ENCODE assay signal across 5 fruit fly cellular contexts in genomic region chrX:6542331-6542730, dm6.
A peak's percentile ranks its signal among the peaks of the same experiment; 100 is the strongest.
TF ChIP-seq lines count a peak whose summit lies in the region.

No protein-coding gene starts in this region.

- TF ChIP-seq CTCF in whole organism, embryonic (GFP tag; optimal IDR thresholded peaks at IDR 0.05; lab: Kevin White, UChicago): no peak

TF ChIP-seq in whole organism, adult, 20 proteins besides CTCF, POLR2A, EP300 and RAD21:
- TF ChIP-seq CG12768 (GFP tag; optimal IDR thresholded peaks at IDR 0.05; lab: Kevin White, UChicago) (no peak), bab1 (GFP tag; optimal IDR thresholded peaks at IDR 0.05; lab: Kevin White, UChicago) (peak; percentile 41)

TF ChIP-seq in whole organism, embryonic, 481 proteins besides CTCF, POLR2A, EP300 and RAD21 (continues in another document):
- TF ChIP-seq tio (GFP tag; optimal IDR thresholded peaks at IDR 0.05; lab: Kevin White, UChicago) (peak; percentile 19), hb (GFP tag; IDR thresholded peaks at IDR 0.05; lab: Robert Waterston, UW; ENCODE audit: partially characterized antibody) (no peak), Sin3A (optimal IDR thresholded peaks at IDR 0.05; lab: Kevin White, UChicago) (no peak), CG12942 (GFP tag; optimal IDR thresholded peaks at IDR 0.05; lab: Kevin White, UChicago) (no peak), croc (GFP tag; conservative IDR thresholded peaks at IDR 0.05; lab: Robert Waterston, UW) (no peak; the same call in 2 of the 3 replicates), aop (GFP tag; IDR thresholded peaks at IDR 0.05; lab: Robert Waterston, UW) (no peak), CG6854 (GFP tag; optimal IDR thresholded peaks at IDR 0.05; lab: Kevin White, UChicago) (no peak), dmrt11E (tag; optimal IDR thresholded peaks at IDR 0.05; lab: Kevin White, UChicago) (no peak), CG7271 (tag; optimal IDR thresholded peaks at IDR 0.05; lab: Kevin White, UChicago) (no peak), CG18476 (GFP tag; optimal IDR thresholded peaks at IDR 0.05; lab: Kevin White, UChicago) (no peak), CG2678 (tag; optimal IDR thresholded peaks at IDR 0.05; lab: Kevin White, UChicago) (peak; percentile 48), CG13296 (GFP tag; optimal IDR thresholded peaks at IDR 0.05; lab: Kevin White, UChicago) (no peak), br (optimal IDR thresholded peaks at IDR 0.05; lab: Kevin White, UChicago) (no peak), Bteb2 (GFP tag; optimal IDR thresholded peaks at IDR 0.05; lab: Kevin White, UChicago) (no peak), knrl (GFP tag; IDR thresholded peaks at IDR 0.05; lab: Robert Waterston, UW; ENCODE audit: partially characterized antibody) (no peak), CG16863 (GFP tag; optimal IDR thresholded peaks at IDR 0.05; lab: Kevin White, UChicago) (no peak), CrebB (tag; optimal IDR thresholded peaks at IDR 0.05; lab: Kevin White, UChicago) (no peak), mirr (GFP tag; optimal IDR thresholded peaks at IDR 0.05; lab: Kevin White, UChicago) (no peak), HLH4C (GFP tag; IDR thresholded peaks at IDR 0.05; lab: Robert Waterston, UW; ENCODE audit: partially characterized antibody) (no peak), sob (GFP tag; IDR thresholded peaks at IDR 0.05; lab: Robert Waterston, UW) (peak; percentile 63; the same call in 1 of the 2 replicates), CG12236 (GFP tag; optimal IDR thresholded peaks at IDR 0.05; lab: Kevin White, UChicago) (no peak), CG33557 (GFP tag; optimal IDR thresholded peaks at IDR 0.05; lab: Kevin White, UChicago) (no peak)

TF ChIP-seq in whole organism, prepupa, 60 proteins besides CTCF, POLR2A, EP300 and RAD21 (continues in another document):
- peak; percentile 82 for TF ChIP-seq CG8119 (GFP tag; IDR thresholded peaks at IDR 0.05; lab: Robert Waterston, UW)
- no peak for TF ChIP-seq fd85E (GFP tag; optimal IDR thresholded peaks at IDR 0.05; lab: Kevin White, UChicago)
- TF ChIP-seq CG1621 (tag; optimal IDR thresholded peaks at IDR 0.05; lab: Kevin White, UChicago): no peak
- TF ChIP-seq ss (GFP tag; optimal IDR thresholded peaks at IDR 0.05; lab: Kevin White, UChicago): peak; percentile 44 to 54
- TF ChIP-seq dsx (GFP tag; optimal IDR thresholded peaks at IDR 0.05; lab: Kevin White, UChicago; ENCODE audit: poor library complexity, severe bottlenecking): peak; percentile 57
- peak; percentile 63 for TF ChIP-seq Met (GFP tag; optimal IDR thresholded peaks at IDR 0.05; lab: Kevin White, UChicago)
- peak; percentile 59 for TF ChIP-seq esn (GFP tag; optimal IDR thresholded peaks at IDR 0.05; lab: Kevin White, UChicago)
- peak in 1 of 2 experiments; percentile 32 for TF ChIP-seq salr (GFP tag; optimal IDR thresholded peaks at IDR 0.05; lab: Kevin White, UChicago)
- peak; percentile 49 for TF ChIP-seq Smox (GFP tag; optimal IDR thresholded peaks at IDR 0.05; lab: Kevin White, UChicago)
- peak; percentile 64 for TF ChIP-seq Hr4 (GFP tag; optimal IDR thresholded peaks at IDR 0.05; lab: Kevin White, UChicago)
- TF ChIP-seq CG6792 (GFP tag; optimal IDR thresholded peaks at IDR 0.05; lab: Kevin White, UChicago): peak; percentile 41
- TF ChIP-seq net (GFP tag; optimal IDR thresholded peaks at IDR 0.05; lab: Kevin White, UChicago): peak; percentile 56
- peak; percentile 38 for TF ChIP-seq CG6808 (GFP tag; optimal IDR thresholded peaks at IDR 0.05; lab: Kevin White, UChicago)
- peak; percentile 27 for TF ChIP-seq spab (GFP tag; optimal IDR thresholded peaks at IDR 0.05; lab: Kevin White, UChicago)
- TF ChIP-seq Ets96B (tag; optimal IDR thresholded peaks at IDR 0.05; lab: Kevin White, UChicago): peak; percentile 43
- TF ChIP-seq CG8319 (GFP tag; optimal IDR thresholded peaks at IDR 0.05; lab: Kevin White, UChicago): no peak
- TF ChIP-seq CG11902 (GFP tag; optimal IDR thresholded peaks at IDR 0.05; lab: Kevin White, UChicago): no peak
- TF ChIP-seq CG6163 (GFP tag; IDR thresholded peaks at IDR 0.05; lab: Robert Waterston, UW): peak; percentile 69
- TF ChIP-seq Lpt (GFP tag; optimal IDR thresholded peaks at IDR 0.05; lab: Kevin White, UChicago): peak; percentile 7
- peak; percentile 83 for TF ChIP-seq svp (GFP tag; lab: Kevin White, UChicago)
- peak; percentile 52 for TF ChIP-seq pdm3 (GFP tag; optimal IDR thresholded peaks at IDR 0.05; lab: Kevin White, UChicago)
- peak; percentile 45 for TF ChIP-seq lz (GFP tag; optimal IDR thresholded peaks at IDR 0.05; lab: Kevin White, UChicago)
- TF ChIP-seq CG34406 (GFP tag; optimal IDR thresholded peaks at IDR 0.05; lab: Kevin White, UChicago): peak; percentile 31

TF ChIP-seq in whole organism, pupa, 21 proteins besides CTCF, POLR2A, EP300 and RAD21:
- no peak for TF ChIP-seq CG13204 (GFP tag; optimal IDR thresholded peaks at IDR 0.05; lab: Kevin White, UChicago)
- TF ChIP-seq CG9948 (tag; optimal IDR thresholded peaks at IDR 0.05; lab: Kevin White, UChicago): peak; percentile 51
- TF ChIP-seq CG8159 (tag; optimal IDR thresholded peaks at IDR 0.05; lab: Kevin White, UChicago): peak; percentile 54
- no peak for TF ChIP-seq EcR (GFP tag; optimal IDR thresholded peaks at IDR 0.05; lab: Kevin White, UChicago)
- TF ChIP-seq CG15710 (tag; optimal IDR thresholded peaks at IDR 0.05; lab: Kevin White, UChicago): peak; percentile 56
- peak; percentile 58 for TF ChIP-seq CG12605 (GFP tag; IDR thresholded peaks at IDR 0.05; lab: Robert Waterston, UW)
- TF ChIP-seq CG14655 (GFP tag; optimal IDR thresholded peaks at IDR 0.05; lab: Kevin White, UChicago): peak; percentile 57
- no peak for TF ChIP-seq CG10348 (GFP tag; IDR thresholded peaks at IDR 0.05; lab: Robert Waterston, UW)
- peak; percentile 5 for TF ChIP-seq Pif1B (GFP tag; optimal IDR thresholded peaks at IDR 0.05; lab: Kevin White, UChicago)
- TF ChIP-seq CG4496 (GFP tag; IDR thresholded peaks at IDR 0.05; lab: Robert Waterston, UW): peak; percentile 82
- TF ChIP-seq rn (GFP tag; IDR thresholded peaks at IDR 0.05; lab: Robert Waterston, UW): peak; percentile 52; the same call in 1 of the 2 replicates
- peak; percentile 39 for TF ChIP-seq CG34367 (tag; optimal IDR thresholded peaks at IDR 0.05; lab: Kevin White, UChicago)
- peak; percentile 81 for TF ChIP-seq Ets98B (GFP tag; IDR thresholded peaks at IDR 0.05; lab: Robert Waterston, UW)
- TF ChIP-seq Pif1A (GFP tag; optimal IDR thresholded peaks at IDR 0.05; lab: Kevin White, UChicago): peak; percentile 42
- TF ChIP-seq gl (tag; optimal IDR thresholded peaks at IDR 0.05; lab: Kevin White, UChicago): peak; percentile 16
- no peak for TF ChIP-seq Snoo (tag; optimal IDR thresholded peaks at IDR 0.05; lab: Kevin White, UChicago)
- peak; percentile 63 for TF ChIP-seq CG8301 (tag; optimal IDR thresholded peaks at IDR 0.05; lab: Kevin White, UChicago)
- TF ChIP-seq D1 (tag; optimal IDR thresholded peaks at IDR 0.05; lab: Kevin White, UChicago): no peak
- peak; percentile 87 for TF ChIP-seq CG32121 (GFP tag; IDR thresholded peaks at IDR 0.05; lab: Robert Waterston, UW)
- TF ChIP-seq CG17806 (tag; optimal IDR thresholded peaks at IDR 0.05; lab: Kevin White, UChicago): peak; percentile 48
- peak; percentile 53; the same call in 1 of the 3 replicates for TF ChIP-seq fd96Ca (GFP tag; IDR thresholded peaks at IDR 0.05; lab: Robert Waterston, UW)
TF ChIP-seq in whole organism, pupa: peak in this region for 16.

TF ChIP-seq in whole organism, wandering third instar larva, 38 proteins besides CTCF, POLR2A, EP300 and RAD21:
- TF ChIP-seq Sp1 (GFP tag; optimal IDR thresholded peaks at IDR 0.05; lab: Kevin White, UChicago) (peak; percentile 56), OdsH (GFP tag; optimal IDR thresholded peaks at IDR 0.05; lab: Kevin White, UChicago) (peak; percentile 64), Hnf4 (GFP tag; optimal IDR thresholded peaks at IDR 0.05; lab: Kevin White, UChicago) (peak; percentile 28), foxo (GFP tag; optimal IDR thresholded peaks at IDR 0.05; lab: Kevin White, UChicago) (peak in 1 of 2 experiments; percentile 51), rgr (GFP tag; optimal IDR thresholded peaks at IDR 0.05; lab: Kevin White, UChicago) (peak; percentile 61), fru (GFP tag; optimal IDR thresholded peaks at IDR 0.05; lab: Kevin White, UChicago) (peak; percentile 54), ey (GFP tag; optimal IDR thresholded peaks at IDR 0.05; lab: Kevin White, UChicago) (peak; percentile 23), brk (GFP tag; optimal IDR thresholded peaks at IDR 0.05; lab: Kevin White, UChicago) (no peak), h (GFP tag; optimal IDR thresholded peaks at IDR 0.05; lab: Kevin White, UChicago) (peak; percentile 60), woc (GFP tag; optimal IDR thresholded peaks at IDR 0.05; lab: Kevin White, UChicago) (peak; percentile 56), HLH106 (tag; optimal IDR thresholded peaks at IDR 0.05; lab: Kevin White, UChicago) (peak; percentile 63), psq (GFP tag; optimal IDR thresholded peaks at IDR 0.05; lab: Kevin White, UChicago) (peak; percentile 48), br (GFP tag; optimal IDR thresholded peaks at IDR 0.05; lab: Kevin White, UChicago) (peak; percentile 49), Hr83 (GFP tag; optimal IDR thresholded peaks at IDR 0.05; lab: Kevin White, UChicago; ENCODE audit: poor library complexity, severe bottlenecking) (no peak), CrebA (GFP tag; optimal IDR thresholded peaks at IDR 0.05; lab: Kevin White, UChicago; ENCODE audit: borderline replicate concordance) (no peak)
